Worm (Caenorhabditis elegans) whole organism, dauer: ENCODE results near the gene C16C8.12.
"Not testable (repeated sequence)": the region's sequence is repeated elsewhere in the genome, so short reads cannot be mapped to it uniquely, and the experiment has no call there.

Experiments used
- unc-62 ChIP-seq: sonication (generic microtip); optimal IDR thresholded peaks from 2 replicates; lab custom pipeline; 2017; ENCODE audit warnings: missing biosample characterization, missing genetic modification reagents, missing genetic modification characterization

Gene C16C8.12

ce11 chrII:3471603-3472002 is 19.1 kb downstream of the C16C8.12 start, which contains the start of gene Y49F6B.13:
Gene Y49F6B.13 (minus strand): TSS chrII:3471703.
- TF ChIP-seq unc-62 (GFP tag; lab: Kevin White, UChicago) = no peak

- no peak for TF ChIP-seq unc-62 (GFP tag; lab: Kevin White, UChicago)
These were observed 19.8 kb downstream of the C16C8.12 start, which contains the start of gene Y49F6B.12 for ce11 chrII:3472316-3472715. Gene Y49F6B.12 (minus strand): TSS chrII:3472416.

- no peak for TF ChIP-seq unc-62 (GFP tag; lab: Kevin White, UChicago)
These were observed 20.3 kb downstream of the C16C8.12 start, which contains the start of gene Y49F6B.6 for ce11 chrII:3472817-3473216. Gene Y49F6B.6 (plus strand): TSS chrII:3473117.

- TF ChIP-seq unc-62 (GFP tag; lab: Kevin White, UChicago) = no peak
These were observed 21.2 kb downstream of the C16C8.12 start, which contains the start of gene sdz-32 for ce11 chrII:3473744-3474143. Gene sdz-32 (plus strand): TSS chrII:3474044.

- no peak for TF ChIP-seq unc-62 (GFP tag; lab: Kevin White, UChicago)
These were observed 24.0 kb downstream of the C16C8.12 start for ce11 chrII:3476536-3476935.

ce11 chrII:3477171-3477570 is 24.6 kb downstream of the C16C8.12 start, which contains the start of gene fbxb-104:
Gene fbxb-104 (minus strand): TSS chrII:3477271.
- TF ChIP-seq unc-62 (GFP tag; lab: Kevin White, UChicago) = no peak

ce11 chrII:3481584-3481983 is 29.1 kb downstream of the C16C8.12 start, which contains the start of gene Y49F6B.8:
Gene Y49F6B.8 (minus strand): TSS chrII:3481684.
- TF ChIP-seq unc-62 (GFP tag; lab: Kevin White, UChicago) = no peak

ce11 chrII:3482231-3482630 is 29.7 kb downstream of the C16C8.12 start, which contains the start of gene smu-2:
Gene smu-2 (plus strand): TSS chrII:3482408.
- no peak for TF ChIP-seq unc-62 (GFP tag; lab: Kevin White, UChicago)

- TF ChIP-seq unc-62 (GFP tag; lab: Kevin White, UChicago) = not testable (repeated sequence)
These were observed 38.3 kb downstream of the C16C8.12 start, which contains the start of gene fbxb-112 for ce11 chrII:3490797-3491196. Gene fbxb-112 (plus strand): TSS chrII:3491097.

ce11 chrII:3499386-3499785 is 46.9 kb downstream of the C16C8.12 start, which contains the start of gene Y49F6B.9:
Gene Y49F6B.9 (minus strand): TSS chrII:3499387.
- no peak for TF ChIP-seq unc-62 (GFP tag; lab: Kevin White, UChicago)

- TF ChIP-seq unc-62 (GFP tag; lab: Kevin White, UChicago) = no peak
These were observed 47.9 kb downstream of the C16C8.12 start for ce11 chrII:3500373-3500772.

- no peak for TF ChIP-seq unc-62 (GFP tag; lab: Kevin White, UChicago)
These were observed 49.5 kb downstream of the C16C8.12 start for ce11 chrII:3502011-3502410.

ce11 chrII:3502520-3503323 is 50.2 kb downstream of the C16C8.12 start, which contains the start of the genes col-71 and Y49F6B.2:
Gene col-71 (minus strand): TSS chrII:3502570.
Gene Y49F6B.2 (plus strand): TSS chrII:3502968.
- no peak for TF ChIP-seq unc-62 (GFP tag; lab: Kevin White, UChicago)
